Fruit fly (Drosophila melanogaster) whole organism, embryonic: ENCODE results near the gene Men.

Experiments
- Aef1 ChIP-seq: fragments of 200-800 bp; sonication (Bioruptor generic); IDR thresholded peaks from 3 replicates; pipeline ENCODE4 v1.3.6; 2022; ENCODE audit warnings: missing biosample characterization, missing genetic modification characterization
- Atf3 ChIP-seq: fragments of 200-800 bp; sonication (Bioruptor generic); optimal IDR thresholded peaks from 3 replicates; lab custom pipeline; 2016; ENCODE audit warnings: missing biosample characterization, missing genetic modification characterization
- Bdp1 ChIP-seq: fragments of 200-800 bp; sonication (Bioruptor generic); optimal IDR thresholded peaks from 3 replicates; lab custom pipeline; 2016; ENCODE audit warnings: missing biosample characterization, missing genetic modification characterization
- CG10565 ChIP-seq: fragments of 200-800 bp; sonication (Bioruptor generic); optimal IDR thresholded peaks from 3 replicates; lab custom pipeline; 2016; ENCODE audit warnings: missing biosample characterization, mild to moderate bottlenecking, missing genetic modification characterization
- CG10979 ChIP-seq: fragments of 200-800 bp; sonication (Bioruptor generic); optimal IDR thresholded peaks from 2 replicates; lab custom pipeline; 2018; ENCODE audit warnings: missing biosample characterization, mild to moderate bottlenecking, missing genetic modification characterization, moderate library complexity
- CG11085 ChIP-seq: fragments of 200-800 bp; sonication (Bioruptor generic); IDR thresholded peaks from 2 replicates; pipeline ENCODE4 v1.3.6; 2022; ENCODE audit warnings: missing biosample characterization, missing genetic modification characterization
- CG11247 ChIP-seq: fragments of 200-800 bp; sonication (Bioruptor generic); IDR thresholded peaks from 2 replicates; pipeline ENCODE4 v1.3.6; 2022; ENCODE audit warnings: missing biosample characterization, missing genetic modification characterization
- CG11504 ChIP-seq: fragments of 200-800 bp; sonication (Bioruptor generic); optimal IDR thresholded peaks from 3 replicates; lab custom pipeline; 2019; ENCODE audit warnings: missing biosample characterization, mild to moderate bottlenecking, missing genetic modification characterization, moderate library complexity
- CG12659 ChIP-seq: fragments of 200-800 bp; sonication (Bioruptor generic); optimal IDR thresholded peaks from 3 replicates; lab custom pipeline; 2017; ENCODE audit warnings: mild to moderate bottlenecking, missing biosample characterization, missing genetic modification reagents, missing genetic modification characterization
- CG13123 ChIP-seq: fragments of 200-800 bp; sonication (Bioruptor generic); optimal IDR thresholded peaks from 2 replicates; lab custom pipeline; 2016; ENCODE audit warnings: missing biosample characterization, missing genetic modification characterization
- CG16863 ChIP-seq: fragments of 200-800 bp; sonication (Bioruptor generic); optimal IDR thresholded peaks from 3 replicates; lab custom pipeline; 2016; ENCODE audit warnings: missing biosample characterization, missing genetic modification characterization
- CG2199 ChIP-seq: fragments of 200-800 bp; sonication (Bioruptor generic); IDR thresholded peaks from 3 replicates; pipeline ENCODE4 v1.3.6; 2022; ENCODE audit warnings: missing biosample characterization, missing genetic modification characterization
- CG2202 ChIP-seq: fragments of 200-800 bp; sonication (Bioruptor generic); optimal IDR thresholded peaks from 2 replicates; lab custom pipeline; 2018; ENCODE audit warnings: missing biosample characterization, mild to moderate bottlenecking, missing genetic modification characterization
- CG34224 ChIP-seq: fragments of 200-800 bp; sonication (Bioruptor generic); IDR thresholded peaks from 3 replicates; pipeline ENCODE4 v1.3.6; 2022; ENCODE audit warnings: missing biosample characterization, missing genetic modification characterization; ENCODE audit not compliant: partially characterized antibody
- CG3726 ChIP-seq: fragments of 200-800 bp; sonication (Bioruptor generic); IDR thresholded peaks from 3 replicates; pipeline ENCODE4, ENCODE4 v1.3.6; 2022; ENCODE audit warnings: missing biosample characterization, missing genetic modification characterization
- CG43689 ChIP-seq: fragments of 200-800 bp; sonication (Bioruptor generic); IDR thresholded peaks from 2 replicates; pipeline ENCODE4 v1.3.6; 2022; ENCODE audit warnings: missing biosample characterization, missing genetic modification characterization
- CG4820 ChIP-seq: fragments of 200-800 bp; sonication (Bioruptor generic); optimal IDR thresholded peaks from 3 replicates; lab custom pipeline; 2016; ENCODE audit warnings: missing biosample characterization, missing genetic modification characterization
- CG7839 ChIP-seq: fragments of 200-800 bp; sonication (Bioruptor generic); optimal IDR thresholded peaks from 3 replicates; lab custom pipeline; 2018; ENCODE audit warnings: missing biosample characterization, mild to moderate bottlenecking, missing genetic modification characterization, moderate library complexity
- CG8281 ChIP-seq: fragments of 200-800 bp; sonication (Bioruptor generic); optimal IDR thresholded peaks from 2 replicates; lab custom pipeline; 2018; ENCODE audit warnings: missing biosample characterization, mild to moderate bottlenecking, missing genetic modification characterization, moderate library complexity
- CG9727 ChIP-seq: fragments of 200-800 bp; sonication (Bioruptor generic); optimal IDR thresholded peaks from 3 replicates; lab custom pipeline; 2017; ENCODE audit warnings: missing biosample characterization, mild to moderate bottlenecking, missing genetic modification characterization
- Dip3 ChIP-seq: fragments of 200-800 bp; sonication (Bioruptor generic); optimal IDR thresholded peaks from 3 replicates; lab custom pipeline; 2016; ENCODE audit warnings: missing biosample characterization, missing genetic modification characterization
- Eip74EF ChIP-seq, 2 experiments: fragments of 200-800 bp in 1 of 2; fragments of >200 bp in 1 of 2; sonication (Bioruptor generic) in 1 of 2; optimal IDR thresholded peaks; 2 replicates each; lab custom pipeline; 2017 to 2019; ENCODE audit warnings: missing biosample characterization in 2 of 2, missing genetic modification characterization in 2 of 2, mild to moderate bottlenecking in 1 of 2, moderate library complexity in 1 of 2
- HHEX ChIP-seq: fragments of 200-800 bp; sonication (Bioruptor generic); optimal IDR thresholded peaks from 3 replicates; lab custom pipeline; 2017; ENCODE audit warnings: missing biosample characterization, mild to moderate bottlenecking, missing genetic modification characterization, missing genetic modification reagents
- HmgD ChIP-seq: fragments of 200-800 bp; sonication (Bioruptor generic); optimal IDR thresholded peaks from 3 replicates; lab custom pipeline; 2016; ENCODE audit warnings: missing biosample characterization, missing genetic modification characterization
- NC2β ChIP-seq: fragments of 200-800 bp; sonication (Bioruptor generic); optimal IDR thresholded peaks from 2 replicates; lab custom pipeline; 2016; ENCODE audit warnings: missing biosample characterization, missing genetic modification characterization
- Nf-YC ChIP-seq: fragments of 200-800 bp; optimal IDR thresholded peaks from 3 replicates; lab custom pipeline; 2019; ENCODE audit warnings: missing biosample characterization, mild to moderate bottlenecking, missing genetic modification characterization, moderate library complexity
- PHDP ChIP-seq: fragments of 200-800 bp; sonication (Bioruptor generic); optimal IDR thresholded peaks from 3 replicates; lab custom pipeline; 2018; ENCODE audit warnings: missing biosample characterization, mild to moderate bottlenecking, missing genetic modification characterization, moderate library complexity
- Pdp1 ChIP-seq, 2 experiments: fragments of 200-800 bp; sonication (Bioruptor generic); optimal IDR thresholded peaks; 3 replicates each; lab custom pipeline; 2016; ENCODE audit warnings: missing biosample characterization in 2 of 2, missing genetic modification characterization in 2 of 2, mild to moderate bottlenecking in 1 of 2, moderate library complexity in 1 of 2
- Ptx1 ChIP-seq: fragments of 200-800 bp; sonication (Bioruptor generic); IDR thresholded peaks from 2 replicates; pipeline ENCODE4 v1.3.6; 2022; ENCODE audit warnings: missing biosample characterization, missing genetic modification characterization
- Side ChIP-seq: fragments of 200-800 bp; sonication (Bioruptor generic); optimal IDR thresholded peaks from 2 replicates; lab custom pipeline; 2016; ENCODE audit warnings: missing biosample characterization, missing genetic modification characterization
- Sox102F ChIP-seq: fragments of 200-800 bp; sonication (Bioruptor generic); optimal IDR thresholded peaks from 2 replicates; lab custom pipeline; 2018; ENCODE audit warnings: missing biosample characterization, mild to moderate bottlenecking, missing genetic modification characterization, moderate library complexity
- cad ChIP-seq: fragments of >200 bp; optimal IDR thresholded peaks from 2 replicates; lab custom pipeline; 2017; ENCODE audit warnings: missing biosample characterization, missing genetic modification characterization
- cato ChIP-seq: fragments of 200-800 bp; sonication (Bioruptor generic); optimal IDR thresholded peaks from 2 replicates; lab custom pipeline; 2016; ENCODE audit warnings: missing biosample characterization, missing genetic modification characterization, borderline replicate concordance
- corto ChIP-seq: fragments of 200-800 bp; sonication (Bioruptor generic); optimal IDR thresholded peaks from 2 replicates; lab custom pipeline; 2016; ENCODE audit warnings: missing biosample characterization, mild to moderate bottlenecking, missing genetic modification characterization, moderate library complexity
- gem ChIP-seq: fragments of 200-800 bp; sonication (Bioruptor generic); optimal IDR thresholded peaks from 2 replicates; lab custom pipeline; 2019; ENCODE audit warnings: missing biosample characterization, mild to moderate bottlenecking, missing genetic modification characterization, moderate library complexity
- grau ChIP-seq: fragments of 200-800 bp; optimal IDR thresholded peaks from 3 replicates; lab custom pipeline; 2019; ENCODE audit warnings: missing biosample characterization, mild to moderate bottlenecking, missing genetic modification characterization, moderate library complexity
- gsb-n ChIP-seq: fragments of 200-800 bp; sonication (Bioruptor generic); optimal IDR thresholded peaks from 3 replicates; lab custom pipeline; 2018; ENCODE audit warnings: missing biosample characterization, mild to moderate bottlenecking, missing genetic modification characterization
- gt ChIP-seq: fragments of 200-800 bp; sonication (Bioruptor generic); IDR thresholded peaks from 2 replicates; pipeline ENCODE4 v1.3.6; 2022; ENCODE audit warnings: missing biosample characterization, missing genetic modification characterization
- pan ChIP-seq, 4 experiments: fragments of >200 bp in 3 of 4; fragments of 200-800 bp in 1 of 4; sonication (Bioruptor generic) in 1 of 4; optimal IDR thresholded peaks in 3 of 4; IDR thresholded peaks in 1 of 4; 2 replicates each; pipeline versions ENCODE4 v1.3.6 to Lab custom; 2017 to 2022; ENCODE audit warnings: missing biosample characterization in 2 of 4, missing genetic modification characterization in 2 of 4, mixed read lengths in 1 of 4
- phol ChIP-seq: fragments of 200-800 bp; sonication (Bioruptor generic); optimal IDR thresholded peaks from 3 replicates; lab custom pipeline; 2018; ENCODE audit warnings: missing biosample characterization, mild to moderate bottlenecking, missing genetic modification characterization, moderate library complexity
- pnt ChIP-seq: fragments of 200-800 bp; sonication (Bioruptor generic); optimal IDR thresholded peaks from 3 replicates; lab custom pipeline; 2016; ENCODE audit warnings: missing biosample characterization, missing genetic modification characterization
- scrt ChIP-seq: fragments of 200-800 bp; sonication (Bioruptor generic); optimal IDR thresholded peaks from 2 replicates; lab custom pipeline; 2018; ENCODE audit warnings: missing biosample characterization, mild to moderate bottlenecking, missing genetic modification characterization, moderate library complexity
- stc ChIP-seq: fragments of 200-800 bp; sonication (Bioruptor generic); IDR thresholded peaks from 2 replicates; pipeline ENCODE4 v1.3.6; 2022; ENCODE audit warnings: missing biosample characterization, missing genetic modification characterization
- stwl ChIP-seq: fragments of 200-800 bp; sonication (Bioruptor generic); optimal IDR thresholded peaks from 3 replicates; lab custom pipeline; 2018; ENCODE audit warnings: missing biosample characterization, mild to moderate bottlenecking, missing genetic modification characterization, moderate library complexity
- sug ChIP-seq: fragments of 200-800 bp; optimal IDR thresholded peaks from 2 replicates; lab custom pipeline; 2019; ENCODE audit warnings: missing biosample characterization, mild to moderate bottlenecking, missing genetic modification characterization, moderate library complexity
- tap ChIP-seq: fragments of 200-800 bp; optimal IDR thresholded peaks from 3 replicates; lab custom pipeline; 2019; ENCODE audit warnings: missing biosample characterization, mild to moderate bottlenecking, missing genetic modification characterization, moderate library complexity
- vnd ChIP-seq: fragments of 200-800 bp; sonication (Bioruptor generic); IDR thresholded peaks from 3 replicates; pipeline ENCODE4 v1.3.6; 2022; ENCODE audit warnings: missing biosample characterization, missing genetic modification characterization; ENCODE audit not compliant: partially characterized antibody
- wdn ChIP-seq: fragments of 200-800 bp; sonication (Bioruptor generic); IDR thresholded peaks from 2 replicates; pipeline ENCODE4 v1.3.6; 2022; ENCODE audit warnings: missing biosample characterization, missing genetic modification characterization
- z ChIP-seq: fragments of 200-800 bp; sonication (Bioruptor generic); IDR thresholded peaks from 3 replicates; pipeline ENCODE4 v1.3.6; 2022; ENCODE audit warnings: missing biosample characterization, missing genetic modification characterization

The Men gene

DNA sequence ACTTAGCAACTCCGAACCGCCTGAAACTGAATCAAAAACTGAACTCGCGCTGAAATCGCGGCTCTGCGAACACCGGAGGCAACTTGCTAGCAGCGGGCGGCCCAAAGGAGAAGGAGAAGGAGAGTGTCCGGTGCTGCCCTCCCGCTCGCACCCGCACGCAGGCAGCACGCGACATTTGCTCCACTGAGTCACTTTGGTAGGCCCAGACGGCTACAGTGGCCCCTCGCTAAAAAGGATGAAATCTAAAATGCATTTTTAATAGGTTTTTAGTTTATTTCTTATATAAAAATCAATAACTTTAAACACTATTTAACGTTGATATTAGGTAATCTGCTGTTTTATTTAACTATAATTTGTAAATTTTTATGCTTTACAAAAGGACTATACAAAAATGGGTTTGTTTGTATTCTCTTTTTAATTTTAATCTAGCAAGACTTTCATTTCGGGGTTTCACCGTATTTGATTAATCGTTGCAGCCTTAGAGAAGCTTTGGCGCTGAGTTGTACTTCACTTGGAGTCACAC lies at the start of gene Men (continued):
- TF ChIP-seq PHDP (tag; lab: Kevin White, UChicago) (peak; percentile 49), sug (peak; percentile 62), CG9727 (GFP tag; lab: Kevin White, UChicago) (peak; percentile 55), Atf3 (GFP tag; lab: Kevin White, UChicago) (no peak), pnt (GFP tag; lab: Kevin White, UChicago) (no peak), cato (GFP tag; lab: Kevin White, UChicago) (no peak), pan (optimal IDR thresholded peaks at IDR 0.05; lab: Kevin White, UChicago) (no peak), pan (GFP tag; optimal IDR thresholded peaks at IDR 0.05 in 1 of 2, IDR thresholded peaks at IDR 0.05 in 1 of 2) (peak in 1 of 2 experiments; percentile 64), CG34224 (GFP tag; lab: Robert Waterston, UW) (no peak), Sox102F (GFP tag; lab: Kevin White, UChicago) (peak; percentile 73), Pdp1 (GFP tag; optimal IDR thresholded peaks at IDR 0.05; lab: Kevin White, UChicago) (peak; percentile 4 to 18), Bdp1 (GFP tag; lab: Kevin White, UChicago) (no peak), CG10979 (tag; lab: Kevin White, UChicago) (peak; percentile 62), CG43689 (GFP tag; lab: Robert Waterston, UW) (no peak), HmgD (GFP tag; lab: Kevin White, UChicago) (no peak), z (GFP tag; lab: Robert Waterston, UW) (no peak), scrt (GFP tag; lab: Kevin White, UChicago) (peak; percentile 5), Side (GFP tag; lab: Kevin White, UChicago) (no peak), gt (no peak), corto (GFP tag; lab: Kevin White, UChicago) (no peak), wdn (GFP tag; lab: Robert Waterston, UW) (no peak; the same call in 1 of the 2 replicates), CG16863 (no peak), CG4820 (GFP tag; lab: Kevin White, UChicago) (peak; percentile 40), CG10565 (no peak), stc (GFP tag; lab: Robert Waterston, UW) (peak; percentile 64), CG7839 (tag; lab: Kevin White, UChicago) (peak; percentile 82), gem (tag; lab: Kevin White, UChicago) (peak; percentile 83), Ptx1 (peak; percentile 80), NC2β (GFP tag; lab: Kevin White, UChicago) (no peak), tap (peak; percentile 24), stwl (no peak), gsb-n (tag; lab: Kevin White, UChicago) (peak; percentile 45), CG11247 (peak; percentile 38; the same call in 1 of the 2 replicates), HHEX (GFP tag; lab: Kevin White, UChicago) (peak; percentile 39), vnd (GFP tag; lab: Robert Waterston, UW) (no peak), CG13123 (GFP tag; lab: Kevin White, UChicago) (no peak), CG11504 (tag; lab: Kevin White, UChicago) (peak; percentile 85), CG11085 (no peak), grau (tag; lab: Kevin White, UChicago) (peak; percentile 91), Eip74EF (GFP tag; optimal IDR thresholded peaks at IDR 0.05; lab: Kevin White, UChicago) (peak in 1 of 2 experiments; percentile 59), CG3726 (0 out of 3 replicates have a peak, but pooled peaks have one; percentile 24), CG2202 (tag; lab: Kevin White, UChicago) (peak; percentile 7), Dip3 (GFP tag; lab: Kevin White, UChicago) (no peak), cad (GFP tag; lab: Kevin White, UChicago) (no peak), Aef1 (peak; percentile 28; the same call in 1 of the 3 replicates), phol (peak; percentile 73), CG8281 (tag; lab: Kevin White, UChicago) (peak; percentile 2), CG12659 (GFP tag; lab: Kevin White, UChicago) (peak; percentile 70), Nf-YC (peak; percentile 68), CG2199 (GFP tag; lab: Robert Waterston, UW) (no peak)
